Fruit fly (Drosophila melanogaster) whole organism, embryonic: ENCODE measurements around the gene Dh44.

Experiments
- CG12299 ChIP-seq: fragments of 200-800 bp; sonication (Bioruptor generic); optimal IDR thresholded peaks from 2 replicates; lab custom pipeline; 2018; ENCODE audit warnings: missing biosample characterization, mild to moderate bottlenecking, missing genetic modification characterization
- CG12391 ChIP-seq: fragments of 200-800 bp; sonication (Bioruptor generic); optimal IDR thresholded peaks from 3 replicates; lab custom pipeline; 2018; ENCODE audit warnings: missing biosample characterization, mild to moderate bottlenecking, missing genetic modification characterization, moderate library complexity
- CG12659 ChIP-seq: fragments of 200-800 bp; sonication (Bioruptor generic); optimal IDR thresholded peaks from 3 replicates; lab custom pipeline; 2017; ENCODE audit warnings: mild to moderate bottlenecking, missing biosample characterization, missing genetic modification reagents, missing genetic modification characterization
- CG13123 ChIP-seq: fragments of 200-800 bp; sonication (Bioruptor generic); optimal IDR thresholded peaks from 2 replicates; lab custom pipeline; 2016; ENCODE audit warnings: missing biosample characterization, missing genetic modification characterization
- CG15011 ChIP-seq: fragments of 200-800 bp; sonication (Bioruptor generic); optimal IDR thresholded peaks from 3 replicates; lab custom pipeline; 2018; ENCODE audit warnings: missing biosample characterization, mild to moderate bottlenecking, missing genetic modification characterization
- CG16815 ChIP-seq: fragments of 200-800 bp; sonication (Bioruptor generic); optimal IDR thresholded peaks from 3 replicates; lab custom pipeline; 2017; ENCODE audit warnings: missing biosample characterization, mild to moderate bottlenecking, missing genetic modification characterization
- CG17186 ChIP-seq: fragments of 200-800 bp; sonication (Bioruptor generic); optimal IDR thresholded peaks from 3 replicates; lab custom pipeline; 2017; ENCODE audit warnings: missing biosample characterization, missing genetic modification reagents, missing genetic modification characterization
- CG17385 ChIP-seq: fragments of 200-800 bp; sonication (Bioruptor generic); optimal IDR thresholded peaks from 3 replicates; lab custom pipeline; 2018; ENCODE audit warnings: missing biosample characterization, mild to moderate bottlenecking, missing genetic modification characterization
- CG2889 ChIP-seq: fragments of 200-800 bp; sonication (Bioruptor generic); IDR thresholded peaks from 3 replicates; pipeline ENCODE4 v1.3.6; 2022; ENCODE audit warnings: missing biosample characterization, missing genetic modification characterization
- CG30403 ChIP-seq: fragments of 200-800 bp; sonication (Bioruptor generic); optimal IDR thresholded peaks from 3 replicates; lab custom pipeline; 2016; ENCODE audit warnings: missing biosample characterization, missing genetic modification characterization
- CG3065 ChIP-seq: fragments of 200-800 bp; sonication (Bioruptor generic); optimal IDR thresholded peaks from 2 replicates; lab custom pipeline; 2016; ENCODE audit warnings: missing biosample characterization, missing genetic modification characterization
- CG32767 ChIP-seq: fragments of 200-800 bp; sonication (Bioruptor generic); IDR thresholded peaks from 2 replicates; pipeline ENCODE4 v1.3.6; 2022; ENCODE audit warnings: missing biosample characterization, missing genetic modification characterization
- CG43689 ChIP-seq: fragments of 200-800 bp; sonication (Bioruptor generic); IDR thresholded peaks from 2 replicates; pipeline ENCODE4 v1.3.6; 2022; ENCODE audit warnings: missing biosample characterization, missing genetic modification characterization
- CG6272 ChIP-seq: fragments of 200-800 bp; sonication (Bioruptor generic); IDR thresholded peaks from 2 replicates; pipeline ENCODE4 v1.3.6; 2022; ENCODE audit warnings: missing biosample characterization, missing genetic modification characterization
- CG7745 ChIP-seq: fragments of 200-800 bp; sonication (Bioruptor generic); optimal IDR thresholded peaks from 2 replicates; lab custom pipeline; 2018; ENCODE audit warnings: missing biosample characterization, mild to moderate bottlenecking, missing genetic modification characterization, moderate library complexity
- CG8281 ChIP-seq: fragments of 200-800 bp; sonication (Bioruptor generic); optimal IDR thresholded peaks from 2 replicates; lab custom pipeline; 2018; ENCODE audit warnings: missing biosample characterization, mild to moderate bottlenecking, missing genetic modification characterization, moderate library complexity
- CG9609 ChIP-seq: fragments of 200-800 bp; sonication (Bioruptor generic); optimal IDR thresholded peaks from 3 replicates; lab custom pipeline; 2016; ENCODE audit warnings: missing biosample characterization, missing genetic modification characterization
- CG9817 ChIP-seq: fragments of 200-800 bp; sonication (Bioruptor generic); optimal IDR thresholded peaks from 2 replicates; lab custom pipeline; 2018; ENCODE audit warnings: missing biosample characterization, mild to moderate bottlenecking, missing genetic modification characterization, moderate library complexity
- CG9876 ChIP-seq: fragments of 200-800 bp; sonication (Bioruptor generic); optimal IDR thresholded peaks from 2 replicates; lab custom pipeline; 2016; ENCODE audit warnings: missing biosample characterization, missing genetic modification characterization
- CHES-1-like ChIP-seq: fragments of 200-800 bp; sonication (Bioruptor generic); optimal IDR thresholded peaks from 2 replicates; lab custom pipeline; 2016; ENCODE audit warnings: missing biosample characterization, missing genetic modification characterization
- Chrac-16 ChIP-seq: fragments of 200-800 bp; sonication (Bioruptor generic); optimal IDR thresholded peaks from 3 replicates; lab custom pipeline; 2016; ENCODE audit warnings: missing biosample characterization, missing genetic modification characterization
- CkIIα-i1 ChIP-seq: fragments of 200-800 bp; sonication (Bioruptor generic); IDR thresholded peaks from 2 replicates; pipeline ENCODE4 v1.3.6; 2022; ENCODE audit warnings: missing biosample characterization, missing genetic modification characterization
- Dbx ChIP-seq: fragments of 200-800 bp; sonication (Bioruptor generic); IDR thresholded peaks from 3 replicates; pipeline ENCODE4 v1.3.6; 2022; ENCODE audit warnings: missing biosample characterization, missing genetic modification characterization
- E2f2 ChIP-seq: fragments of 200-800 bp; sonication (Bioruptor generic); IDR thresholded peaks from 2 replicates; pipeline ENCODE4 v1.3.6; 2022; ENCODE audit warnings: missing biosample characterization, missing genetic modification characterization
- Six4 ChIP-seq: fragments of 200-800 bp; sonication (Bioruptor generic); optimal IDR thresholded peaks from 2 replicates; lab custom pipeline; 2016; ENCODE audit warnings: missing biosample characterization, missing genetic modification characterization
- Sox100B ChIP-seq: fragments of 200-800 bp; sonication (Bioruptor generic); optimal IDR thresholded peaks from 3 replicates; lab custom pipeline; 2018; ENCODE audit warnings: missing biosample characterization, mild to moderate bottlenecking, missing genetic modification characterization
- ap ChIP-seq: fragments of 200-800 bp; sonication (Bioruptor generic); IDR thresholded peaks from 2 replicates; pipeline ENCODE4 v1.3.6; 2022; ENCODE audit warnings: missing biosample characterization, missing genetic modification characterization
- caup ChIP-seq: fragments of 200-800 bp; sonication (Bioruptor generic); optimal IDR thresholded peaks from 3 replicates; lab custom pipeline; 2017; ENCODE audit warnings: missing biosample characterization, mild to moderate bottlenecking, missing genetic modification characterization, moderate library complexity; ENCODE audit not compliant: severe bottlenecking
- chm ChIP-seq: fragments of 200-800 bp; sonication (Bioruptor generic); IDR thresholded peaks from 2 replicates; pipeline ENCODE4 v1.3.6; 2022; ENCODE audit warnings: missing biosample characterization, missing genetic modification characterization
- dpn ChIP-seq, 2 experiments: fragments of 200-800 bp; sonication (Bioruptor generic); optimal IDR thresholded peaks; 3 replicates each; lab custom pipeline; 2016; ENCODE audit warnings: missing biosample characterization in 2 of 2, missing genetic modification characterization in 2 of 2
- dysf ChIP-seq: fragments of 200-800 bp; sonication (Bioruptor generic); IDR thresholded peaks from 3 replicates; pipeline ENCODE4 v1.3.6; 2022; ENCODE audit warnings: missing biosample characterization, missing genetic modification characterization
- ems ChIP-seq: fragments of 200-800 bp; sonication (Bioruptor generic); optimal IDR thresholded peaks from 3 replicates; lab custom pipeline; 2016; ENCODE audit warnings: missing biosample characterization, missing genetic modification characterization
- exex ChIP-seq: fragments of 200-800 bp; sonication (Bioruptor generic); optimal IDR thresholded peaks from 4 replicates; lab custom pipeline; 2018; ENCODE audit warnings: missing biosample characterization, mild to moderate bottlenecking, missing genetic modification characterization, moderate library complexity
- fd64A ChIP-seq: fragments of 200-800 bp; sonication (Bioruptor generic); optimal IDR thresholded peaks from 3 replicates; lab custom pipeline; 2018; ENCODE audit warnings: missing biosample characterization, mild to moderate bottlenecking, missing genetic modification characterization
- her ChIP-seq: fragments of 200-800 bp; sonication (Bioruptor generic); optimal IDR thresholded peaks from 2 replicates; lab custom pipeline; 2016; ENCODE audit warnings: missing biosample characterization, missing genetic modification characterization
- jumu ChIP-seq: fragments of 200-800 bp; sonication (Bioruptor generic); optimal IDR thresholded peaks from 3 replicates; lab custom pipeline; 2016; ENCODE audit warnings: missing biosample characterization, missing genetic modification characterization
- kni ChIP-seq: fragments of 200-800 bp; sonication (Bioruptor generic); optimal IDR thresholded peaks from 3 replicates; lab custom pipeline; 2017; ENCODE audit warnings: mild to moderate bottlenecking, missing biosample characterization, missing genetic modification reagents, missing genetic modification characterization
- luna ChIP-seq: fragments of 200-800 bp; sonication (Bioruptor generic); optimal IDR thresholded peaks from 2 replicates; lab custom pipeline; 2016; ENCODE audit warnings: missing biosample characterization, missing genetic modification characterization
- nerfin-1 ChIP-seq: fragments of 200-800 bp; sonication (Bioruptor generic); optimal IDR thresholded peaks from 3 replicates; lab custom pipeline; 2019; ENCODE audit warnings: missing biosample characterization, mild to moderate bottlenecking, missing genetic modification characterization, moderate library complexity
- nom ChIP-seq: fragments of 200-800 bp; sonication (Bioruptor generic); optimal IDR thresholded peaks from 2 replicates; lab custom pipeline; 2017; ENCODE audit warnings: missing biosample characterization, missing genetic modification characterization, mild to moderate bottlenecking, moderate library complexity, missing genetic modification reagents
- p53 ChIP-seq: fragments of 200-800 bp; sonication (Bioruptor generic); optimal IDR thresholded peaks from 2 replicates; lab custom pipeline; 2016; ENCODE audit warnings: missing biosample characterization, missing genetic modification characterization
- pita ChIP-seq: fragments of 200-800 bp; sonication (Bioruptor generic); optimal IDR thresholded peaks from 2 replicates; lab custom pipeline; 2017; ENCODE audit warnings: missing biosample characterization, mild to moderate bottlenecking, missing genetic modification characterization
- pros ChIP-seq: fragments of 200-800 bp; sonication (Bioruptor generic); optimal IDR thresholded peaks from 3 replicates; lab custom pipeline; 2019; ENCODE audit warnings: missing biosample characterization, mild to moderate bottlenecking, missing genetic modification characterization, moderate library complexity
- sens ChIP-seq: fragments of 200-800 bp; sonication (Bioruptor generic); peaks from one replicate; lab custom pipeline; 2016; ENCODE audit warnings: missing biosample characterization, missing genetic modification characterization
- slou ChIP-seq: fragments of 200-800 bp; sonication (Bioruptor generic); optimal IDR thresholded peaks from 3 replicates; lab custom pipeline; 2016; ENCODE audit warnings: missing biosample characterization, missing genetic modification characterization
- slp2 ChIP-seq: fragments of 200-800 bp; sonication (Bioruptor generic); optimal IDR thresholded peaks from 2 replicates; lab custom pipeline; 2016; ENCODE audit warnings: missing biosample characterization, missing genetic modification characterization
- sna ChIP-seq: fragments of 200-800 bp; sonication (Bioruptor generic); IDR thresholded peaks from 2 replicates; pipeline ENCODE4 v1.3.6; 2022; ENCODE audit warnings: missing biosample characterization, missing genetic modification characterization; ENCODE audit not compliant: partially characterized antibody
- sr ChIP-seq: fragments of 200-800 bp; sonication (Bioruptor generic); IDR thresholded peaks from 3 replicates; pipeline ENCODE4 v1.3.6; 2022; ENCODE audit warnings: missing biosample characterization, missing genetic modification characterization
- trh ChIP-seq: fragments of 200-800 bp; sonication (Bioruptor generic); optimal IDR thresholded peaks from 2 replicates; lab custom pipeline; 2016; ENCODE audit warnings: missing biosample characterization, missing genetic modification characterization
- vfl ChIP-seq: fragments of 200-800 bp; sonication (Bioruptor generic); optimal IDR thresholded peaks from 2 replicates; lab custom pipeline; 2016; ENCODE audit warnings: missing biosample characterization, missing genetic modification characterization
- vnd ChIP-seq: fragments of 200-800 bp; sonication (Bioruptor generic); IDR thresholded peaks from 3 replicates; pipeline ENCODE4 v1.3.6; 2022; ENCODE audit warnings: missing biosample characterization, missing genetic modification characterization; ENCODE audit not compliant: partially characterized antibody
- zen2 ChIP-seq: fragments of 200-800 bp; sonication (Bioruptor generic); IDR thresholded peaks from 3 replicates; pipeline ENCODE4 v1.3.6; 2022; ENCODE audit warnings: missing biosample characterization, missing genetic modification characterization; ENCODE audit not compliant: partially characterized antibody

The Dh44 gene

DNA sequence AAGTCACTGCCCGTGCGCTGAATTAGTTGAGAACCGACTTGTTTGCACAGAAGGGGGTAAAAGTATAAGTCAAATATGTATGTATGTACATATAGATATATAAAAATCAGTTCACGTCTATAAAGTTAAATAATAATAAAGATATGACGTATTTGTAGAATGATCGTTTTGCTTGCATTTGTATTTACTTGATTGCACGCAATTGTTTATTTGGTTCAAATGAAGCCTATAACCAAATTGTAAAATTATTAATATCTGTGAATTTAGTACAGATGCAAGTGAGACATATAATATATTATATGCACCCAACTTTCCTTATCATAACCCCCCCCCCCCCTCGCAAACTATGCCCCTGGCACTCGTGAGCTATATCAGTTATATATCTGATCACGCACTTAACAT, 37.4 kb upstream of the Dh44 start (continued):
- no peak for TF ChIP-seq CG9876 (GFP tag; lab: Kevin White, UChicago)
- no peak for TF ChIP-seq pita
- no peak for TF ChIP-seq ap (GFP tag; lab: Robert Waterston, UW)
- no peak for TF ChIP-seq CG12299
- TF ChIP-seq chm (GFP tag; lab: Robert Waterston, UW): no peak
- TF ChIP-seq CG9609: no peak
- no peak for TF ChIP-seq CG2889 (GFP tag; lab: Robert Waterston, UW)
- no peak for TF ChIP-seq vfl (GFP tag; lab: Kevin White, UChicago)
- TF ChIP-seq sr (GFP tag; lab: Robert Waterston, UW): no peak
- peak; percentile 68; the same call in 2 of the 3 replicates for TF ChIP-seq dysf (GFP tag; lab: Robert Waterston, UW)
- TF ChIP-seq Dbx (GFP tag; lab: Robert Waterston, UW): peak; percentile 65; the same call in 2 of the 3 replicates
- TF ChIP-seq luna (GFP tag; lab: Kevin White, UChicago): no peak
- TF ChIP-seq CG8281 (tag; lab: Kevin White, UChicago): peak; percentile 24
- TF ChIP-seq sens (GFP tag; lab: Kevin White, UChicago): peak; percentile 72
- peak; percentile 71 for TF ChIP-seq caup
- TF ChIP-seq CG15011: peak; percentile 72
- TF ChIP-seq CG12659 (GFP tag; lab: Kevin White, UChicago): peak; percentile 42
- peak; percentile 43 for TF ChIP-seq nerfin-1 (tag; lab: Kevin White, UChicago)
- TF ChIP-seq CHES-1-like: no peak
- TF ChIP-seq CG32767: no peak
- TF ChIP-seq Six4 (GFP tag; lab: Kevin White, UChicago): no peak
- TF ChIP-seq E2f2 (GFP tag; lab: Robert Waterston, UW): no peak
- TF ChIP-seq CG17186: no peak
- peak; percentile 42 for TF ChIP-seq exex
- no peak for TF ChIP-seq CG3065 (GFP tag; lab: Kevin White, UChicago)
- TF ChIP-seq trh (GFP tag; lab: Kevin White, UChicago): no peak
- TF ChIP-seq zen2 (GFP tag; lab: Robert Waterston, UW): no peak
- no peak for TF ChIP-seq pros (GFP tag; lab: Kevin White, UChicago)
- TF ChIP-seq ems (GFP tag; lab: Kevin White, UChicago): no peak
- no peak for TF ChIP-seq CG9817 (tag; lab: Kevin White, UChicago)
- TF ChIP-seq Chrac-16: no peak
- TF ChIP-seq p53 (GFP tag; lab: Kevin White, UChicago): no peak
- no peak for TF ChIP-seq slou (GFP tag; lab: Kevin White, UChicago)
- peak; percentile 22 for TF ChIP-seq CG12391 (tag; lab: Kevin White, UChicago)
- TF ChIP-seq slp2 (GFP tag; lab: Kevin White, UChicago): no peak
- no peak for TF ChIP-seq CG43689 (GFP tag; lab: Robert Waterston, UW)
- no peak for TF ChIP-seq sna
- TF ChIP-seq CG13123 (GFP tag; lab: Kevin White, UChicago): no peak
- no peak for TF ChIP-seq dpn (GFP tag; optimal IDR thresholded peaks at IDR 0.05; lab: Kevin White, UChicago)
- TF ChIP-seq CG30403: peak; percentile 25
- TF ChIP-seq CG17385: peak; percentile 40
- peak; percentile 13 for TF ChIP-seq nom
- TF ChIP-seq jumu (GFP tag; lab: Kevin White, UChicago): no peak
- TF ChIP-seq kni (GFP tag; lab: Kevin White, UChicago): no peak
- TF ChIP-seq fd64A: no peak
- no peak for TF ChIP-seq CG6272
- no peak for TF ChIP-seq her (GFP tag; lab: Kevin White, UChicago)
- TF ChIP-seq vnd (GFP tag; lab: Robert Waterston, UW): no peak
- TF ChIP-seq CkIIα-i1 (GFP tag; lab: Robert Waterston, UW): no peak
- TF ChIP-seq Sox100B (GFP tag; lab: Kevin White, UChicago): peak; percentile 51
- peak; percentile 12 for TF ChIP-seq CG16815 (GFP tag; lab: Kevin White, UChicago)
- TF ChIP-seq CG7745 (tag; lab: Kevin White, UChicago): no peak
